Worm (Caenorhabditis elegans) whole organism, mixed stage, embryonic: ENCODE measurements around the gene T04B8.1.

Experiments used
- ces-1 ChIP-seq: fragments of 150-350 bp; optimal IDR thresholded peaks from 2 replicates; lab custom pipeline; 2014; ENCODE audit warnings: missing biosample characterization, missing genetic modification reagents, missing genetic modification characterization
- hlh-1 ChIP-seq: fragments of 150-350 bp; optimal IDR thresholded peaks from 2 replicates; lab custom pipeline; 2014; ENCODE audit warnings: missing biosample characterization, missing genetic modification reagents, missing genetic modification characterization
- lin-32 ChIP-seq: fragments of 200-800 bp; sonication (Bioruptor generic); optimal IDR thresholded peaks from 2 replicates; lab custom pipeline; 2018; ENCODE audit warnings: mild to moderate bottlenecking, missing genetic modification characterization, missing compliant biosample characterization
- nhr-76 ChIP-seq: sonication (generic microtip); optimal IDR thresholded peaks from 2 replicates; lab custom pipeline; 2017; ENCODE audit warnings: missing biosample characterization, missing genetic modification characterization
- pha-4 ChIP-seq: fragments of 150-350 bp; optimal IDR thresholded peaks from 2 replicates; lab custom pipeline; 2018; ENCODE audit warnings: missing biosample characterization, missing genetic modification reagents, missing genetic modification characterization
- snpc-4 ChIP-seq: fragments of 150-350 bp; optimal IDR thresholded peaks from 2 replicates; lab custom pipeline; 2014; ENCODE audit warnings: missing biosample characterization, missing genetic modification characterization
- ztf-11 ChIP-seq: fragments of 150-350 bp; optimal IDR thresholded peaks from 2 replicates; lab custom pipeline; 2014; ENCODE audit warnings: missing biosample characterization, missing genetic modification characterization

ce11 chrII:591110-591509 lies 43.0 kb upstream of the T04B8.1 start, which contains the start of gene W08F4.10:
- TF ChIP-seq lin-32 (GFP tag; lab: Kevin White, UChicago) (no peak), pha-4 (no peak), ztf-11 (no peak), nhr-76 (no peak), hlh-1 (tag; lab: Kevin White, UChicago) (no peak), ces-1 (GFP tag; lab: Kevin White, UChicago) (no peak), snpc-4 (tag; lab: Kevin White, UChicago) (no peak)
